Fruit fly (Drosophila melanogaster): ENCODE data around the gene CG5623.

DNA sequence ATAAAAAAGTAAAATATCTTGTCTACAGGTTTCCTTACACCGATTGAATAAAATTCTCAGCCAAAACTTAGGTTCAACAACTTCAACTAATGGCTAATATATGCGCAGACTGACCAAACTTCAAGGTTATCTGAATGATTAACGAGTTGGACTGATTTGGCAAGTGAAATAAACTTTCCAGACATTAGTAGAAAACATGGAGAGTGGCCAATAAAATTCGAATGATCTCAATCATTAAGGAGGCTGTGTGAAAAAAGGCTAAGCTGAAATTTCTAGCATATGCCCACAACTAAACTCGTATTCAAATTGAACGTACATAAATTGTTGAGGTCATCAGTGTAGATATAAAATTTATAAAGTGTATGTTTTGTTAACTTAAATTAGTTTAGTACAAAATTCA is 12.3 kb upstream of the CG5623 start, which contains the start of gene CG5614:
- no peak for TF ChIP-seq Sin3A (optimal IDR thresholded peaks at IDR 0.05)
- TF ChIP-seq psq (optimal IDR thresholded peaks at IDR 0.05), result no peak
- TF ChIP-seq ttk (optimal IDR thresholded peaks at IDR 0.05), result no peak
- TF ChIP-seq insv (optimal IDR thresholded peaks at IDR 0.05), result no peak
- TF ChIP-seq h (optimal IDR thresholded peaks at IDR 0.05), result no peak
- no peak for TF ChIP-seq Myc (optimal IDR thresholded peaks at IDR 0.05)
